Worm (Caenorhabditis elegans) whole organism, early embryonic: ENCODE measurements around the gene pinn-1.

Experiments
- aly-1 ChIP-seq: sonication (generic microtip); optimal IDR thresholded peaks from 2 replicates; lab custom pipeline; 2016; ENCODE audit warnings: missing genetic modification characterization, missing compliant biosample characterization
- flt-1 ChIP-seq: fragments of 200-800 bp; sonication (Bioruptor generic); IDR thresholded peaks from 2 replicates; pipeline ENCODE4 v1.3.6; 2022; ENCODE audit warnings: missing genetic modification characterization, missing compliant biosample characterization

DNA sequence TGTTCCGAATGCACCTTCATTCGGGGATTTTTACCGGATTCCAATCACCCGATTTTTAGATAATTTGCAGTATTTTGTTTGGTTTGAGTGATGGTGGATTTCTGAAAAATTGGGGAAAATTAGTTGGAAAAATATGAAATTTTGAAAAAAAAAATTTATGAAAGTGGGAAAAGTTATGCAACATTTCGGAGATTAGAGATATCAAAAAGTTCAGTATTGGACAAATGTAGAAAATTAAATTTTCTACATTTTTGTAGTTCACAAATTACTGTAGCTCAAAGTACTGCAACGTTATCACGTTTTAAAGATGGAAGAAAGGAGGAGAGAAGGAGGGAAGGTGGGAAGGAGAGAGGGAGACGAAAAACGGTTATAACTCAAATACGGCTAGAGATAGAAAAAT lies 36.3 kb downstream of the pinn-1 start, which contains the start of gene ptc-3:
- TF ChIP-seq aly-1 (tag; lab: Kevin White, UChicago) (no peak), flt-1 (GFP tag; lab: Robert Waterston, UW) (no peak)
